Worm (Caenorhabditis elegans) whole organism, late embryonic: ENCODE measurements around the gene mrpl-21.

Source experiments
- elt-2 ChIP-seq: sonication (generic microtip); optimal IDR thresholded peaks from 2 replicates; lab custom pipeline; 2016; ENCODE audit warnings: missing genetic modification reagents, missing genetic modification characterization, missing compliant biosample characterization
- ets-4 ChIP-seq: sonication (generic microtip); optimal IDR thresholded peaks from 2 replicates; lab custom pipeline; 2016; ENCODE audit warnings: missing genetic modification characterization, missing compliant biosample characterization
- fkh-6 ChIP-seq: sonication (generic microtip); optimal IDR thresholded peaks from 2 replicates; lab custom pipeline; 2016; ENCODE audit warnings: missing genetic modification characterization, missing compliant biosample characterization

- TF ChIP-seq fkh-6 (tag; lab: Kevin White, UChicago) (no peak), elt-2 (tag; lab: Kevin White, UChicago) (no peak), ets-4 (tag; lab: Kevin White, UChicago) (no peak)
Measured at ce11 chrIII:4278203-4278602, 34.8 kb upstream of the mrpl-21 start.
